Worm (Caenorhabditis elegans) whole organism, L1 larva: ENCODE results near the gene F40F8.5.
A peak's percentile ranks its signal among the peaks of the same experiment; 100 is the strongest.

ENCODE experiments used
- C16A3.4 ChIP-seq: fragments of 150-350 bp; optimal IDR thresholded peaks from 2 replicates; lab custom pipeline; 2014; ENCODE audit warnings: missing biosample characterization, missing genetic modification characterization
- aly-2 ChIP-seq: fragments of 150-350 bp; optimal IDR thresholded peaks from 2 replicates; lab custom pipeline; 2014; ENCODE audit warnings: missing biosample characterization, missing genetic modification characterization
- ama-1 ChIP-seq: fragments of 150-350 bp; optimal IDR thresholded peaks from 2 replicates; lab custom pipeline; 2014
- ceh-8 ChIP-seq: fragments of 200-800 bp; sonication (Bioruptor generic); optimal IDR thresholded peaks from 2 replicates; lab custom pipeline; 2018; ENCODE audit warnings: mild to moderate bottlenecking, missing genetic modification characterization, moderate library complexity, missing compliant biosample characterization
- ceh-82 ChIP-seq, 3 experiments: fragments of 150-350 bp in 1 of 3; sonication (generic microtip) in 2 of 3; optimal IDR thresholded peaks; 2 replicates each; lab custom pipeline; 2014 to 2017; ENCODE audit warnings: missing biosample characterization in 3 of 3, missing genetic modification characterization in 3 of 3
- ceh-88 ChIP-seq: fragments of 200-800 bp; sonication (Bioruptor generic); IDR thresholded peaks from 2 replicates; pipeline ENCODE4 v1.3.6; 2022; ENCODE audit warnings: missing genetic modification characterization, missing compliant biosample characterization
- ces-1 ChIP-seq: fragments of 150-350 bp; optimal IDR thresholded peaks from 2 replicates; lab custom pipeline; 2014; ENCODE audit warnings: missing biosample characterization, missing genetic modification reagents, missing genetic modification characterization
- dpl-1 ChIP-seq, 3 experiments: fragments of 150-350 bp in 2 of 3; sonication (generic microtip) in 1 of 3; optimal IDR thresholded peaks; 2 replicates each; lab custom pipeline; 2014 to 2017; ENCODE audit warnings: missing biosample characterization in 3 of 3, missing genetic modification characterization in 3 of 3, missing genetic modification reagents in 3 of 3
- dsc-1 ChIP-seq: sonication (generic microtip); optimal IDR thresholded peaks from 2 replicates; lab custom pipeline; 2016; ENCODE audit warnings: mild to moderate bottlenecking, missing genetic modification characterization, missing compliant biosample characterization
- efl-1 ChIP-seq, 4 experiments: fragments of 150-350 bp; optimal IDR thresholded peaks in 3 of 4; peaks in 1 of 4; 1 replicate in 1 of 4; 2 replicates in 3 of 4; lab custom pipeline; 2014; ENCODE audit warnings: missing biosample characterization in 2 of 4, missing genetic modification characterization in 2 of 4, missing genetic modification reagents in 2 of 4
- efl-3 ChIP-seq: fragments of 200-800 bp; sonication (Bioruptor generic); optimal IDR thresholded peaks from 2 replicates; lab custom pipeline; 2018; ENCODE audit warnings: mild to moderate bottlenecking, missing genetic modification characterization, missing compliant biosample characterization
- egl-13 ChIP-seq: sonication (generic microtip); optimal IDR thresholded peaks from 2 replicates; lab custom pipeline; 2016; ENCODE audit warnings: missing genotype, missing genetic modification reagents, missing genetic modification characterization, missing compliant biosample characterization
- egl-27 ChIP-seq, 2 experiments: fragments of 150-350 bp in 1 of 2; sonication (generic microtip); optimal IDR thresholded peaks; 3 replicates each; lab custom pipeline; 2017 to 2018; ENCODE audit warnings: missing biosample characterization in 2 of 2, missing genetic modification characterization in 2 of 2, missing genetic modification reagents in 2 of 2
- elt-3 ChIP-seq, 6 experiments: fragments of 150-350 bp in 1 of 6; sonication (generic microtip); optimal IDR thresholded peaks; 2 replicates each; lab custom pipeline; 2017 to 2018; ENCODE audit warnings: missing biosample characterization in 6 of 6, missing genetic modification characterization in 6 of 6, inconsistent platforms in 1 of 6
- ets-5 ChIP-seq: fragments of 200-800 bp; sonication (Bioruptor generic); IDR thresholded peaks from 2 replicates; pipeline ENCODE4 v1.3.6; 2022; ENCODE audit warnings: missing genetic modification characterization, missing compliant biosample characterization
- fkh-4 ChIP-seq: sonication (generic microtip); optimal IDR thresholded peaks from 2 replicates; lab custom pipeline; 2016; ENCODE audit warnings: missing compliant biosample characterization, missing genetic modification characterization, borderline replicate concordance
- fos-1 ChIP-seq: fragments of 150-350 bp; optimal IDR thresholded peaks from 2 replicates; lab custom pipeline; 2014; ENCODE audit warnings: missing biosample characterization, missing genetic modification characterization
- grh-1 ChIP-seq: fragments of 200-800 bp; sonication (Bioruptor generic); IDR thresholded peaks from 2 replicates; pipeline ENCODE4 v1.3.6; 2022; ENCODE audit warnings: missing genetic modification reagents, missing genetic modification characterization, missing compliant biosample characterization
- hpl-2 ChIP-seq: fragments of 150-350 bp; optimal IDR thresholded peaks from 2 replicates; lab custom pipeline; 2014; ENCODE audit warnings: missing biosample characterization, missing genetic modification reagents, missing genetic modification characterization
- lin-14 ChIP-seq: fragments of 200-800 bp; sonication (Bioruptor generic); optimal IDR thresholded peaks from 2 replicates; lab custom pipeline; 2018; ENCODE audit warnings: mild to moderate bottlenecking, missing genetic modification characterization, moderate library complexity, missing compliant biosample characterization
- lin-15B ChIP-seq: fragments of 150-350 bp; sonication (generic microtip); optimal IDR thresholded peaks from 3 replicates; lab custom pipeline; 2014; ENCODE audit warnings: missing biosample characterization, missing genetic modification characterization
- lin-35 ChIP-seq, 2 experiments: fragments of 150-350 bp; optimal IDR thresholded peaks; 2 replicates each; lab custom pipeline; 2014; ENCODE audit warnings: missing biosample characterization in 2 of 2, missing genetic modification characterization in 2 of 2, missing genetic modification reagents in 2 of 2
- lin-39 ChIP-seq: fragments of 150-350 bp; optimal IDR thresholded peaks from 2 replicates; lab custom pipeline; 2014; ENCODE audit warnings: missing biosample characterization, missing genetic modification reagents, missing genetic modification characterization
- mef-2 ChIP-seq: fragments of 150-350 bp; optimal IDR thresholded peaks from 2 replicates; lab custom pipeline; 2014; ENCODE audit warnings: missing biosample characterization, missing genetic modification characterization
- mep-1 ChIP-seq: fragments of 150-350 bp; optimal IDR thresholded peaks from 2 replicates; lab custom pipeline; 2014; ENCODE audit warnings: missing biosample characterization, missing genetic modification characterization
- nhr-11 ChIP-seq: fragments of 150-350 bp; optimal IDR thresholded peaks from 2 replicates; lab custom pipeline; 2014; ENCODE audit warnings: missing biosample characterization, missing genetic modification characterization
- nhr-12 ChIP-seq: sonication (generic microtip); optimal IDR thresholded peaks from 2 replicates; lab custom pipeline; 2017; ENCODE audit warnings: missing biosample characterization, missing genetic modification characterization
- nhr-19 ChIP-seq: fragments of 200-800 bp; sonication (Bioruptor generic); conservative IDR thresholded peaks from 2 replicates; pipeline ENCODE4 v1.3.6; 2022; ENCODE audit warnings: missing genetic modification characterization, missing compliant biosample characterization
- nhr-20 ChIP-seq: sonication (generic microtip); optimal IDR thresholded peaks from 2 replicates; lab custom pipeline; 2016; ENCODE audit warnings: mild to moderate bottlenecking, missing genetic modification characterization, missing compliant biosample characterization
- nhr-28 ChIP-seq: fragments of 150-350 bp; optimal IDR thresholded peaks from 2 replicates; lab custom pipeline; 2014; ENCODE audit warnings: missing biosample characterization, missing genetic modification characterization
- nhr-47 ChIP-seq: sonication (generic microtip); optimal IDR thresholded peaks from 2 replicates; lab custom pipeline; 2016; ENCODE audit warnings: mild to moderate bottlenecking, missing genetic modification characterization, moderate library complexity, missing compliant biosample characterization
- nhr-76 ChIP-seq: sonication (generic microtip); optimal IDR thresholded peaks from 2 replicates; lab custom pipeline; 2017; ENCODE audit warnings: missing biosample characterization, missing genetic modification characterization
- nhr-84 ChIP-seq: sonication (generic microtip); optimal IDR thresholded peaks from 2 replicates; lab custom pipeline; 2017; ENCODE audit warnings: missing biosample characterization, missing genetic modification characterization
- nhr-85 ChIP-seq: sonication (generic microtip); peaks from one replicate; lab custom pipeline; 2016; ENCODE audit warnings: missing genetic modification characterization, inconsistent platforms, missing compliant biosample characterization
- pag-3 ChIP-seq: sonication (generic microtip); optimal IDR thresholded peaks from 2 replicates; lab custom pipeline; 2017; ENCODE audit warnings: missing genetic modification characterization, mild to moderate bottlenecking, missing compliant biosample characterization, antibody characterized with exemption, borderline replicate concordance; ENCODE audit not compliant: insufficient read depth
- pqm-1 ChIP-seq: sonication (generic microtip); optimal IDR thresholded peaks from 3 replicates; lab custom pipeline; 2017; ENCODE audit warnings: missing biosample characterization, missing genetic modification characterization
- snu-23 ChIP-seq: sonication (generic microtip); optimal IDR thresholded peaks from 2 replicates; lab custom pipeline; 2016; ENCODE audit warnings: missing genetic modification characterization, missing compliant biosample characterization
- sox-4 ChIP-seq: sonication (generic microtip); optimal IDR thresholded peaks from 2 replicates; lab custom pipeline; 2016; ENCODE audit warnings: missing genetic modification characterization, missing compliant biosample characterization
- sptf-1 ChIP-seq: fragments of 150-350 bp; optimal IDR thresholded peaks from 2 replicates; lab custom pipeline; 2014; ENCODE audit warnings: missing biosample characterization, missing genetic modification characterization
- swsn-7 ChIP-seq: sonication (generic microtip); optimal IDR thresholded peaks from 2 replicates; lab custom pipeline; 2016; ENCODE audit warnings: missing genetic modification characterization, missing compliant biosample characterization
- unc-130 ChIP-seq: fragments of 150-350 bp; optimal IDR thresholded peaks from 2 replicates; lab custom pipeline; 2017; ENCODE audit warnings: missing biosample characterization, missing genetic modification characterization, inconsistent platforms
- unc-62 ChIP-seq: fragments of 150-350 bp; optimal IDR thresholded peaks from 2 replicates; lab custom pipeline; 2014; ENCODE audit warnings: missing biosample characterization, missing genetic modification reagents, missing genetic modification characterization
- unc-86 ChIP-seq: sonication (generic microtip); optimal IDR thresholded peaks from 2 replicates; lab custom pipeline; 2016; ENCODE audit warnings: missing genetic modification characterization, missing compliant biosample characterization
- vab-15 ChIP-seq: sonication (generic microtip); optimal IDR thresholded peaks from 2 replicates; lab custom pipeline; 2017; ENCODE audit warnings: missing genotype, mild to moderate bottlenecking, missing genetic modification characterization, missing compliant biosample characterization
- xbp-1 ChIP-seq: sonication (generic microtip); optimal IDR thresholded peaks from 2 replicates; lab custom pipeline; 2016; ENCODE audit warnings: missing genetic modification characterization, missing compliant biosample characterization
- ztf-4 ChIP-seq: fragments of 150-350 bp; optimal IDR thresholded peaks from 2 replicates; lab custom pipeline; 2014; ENCODE audit warnings: missing biosample characterization, missing genetic modification characterization

Gene F40F8.5

ce11 chrII:11129517-11129916 is 5.2 kb downstream of the F40F8.5 start, which contains the start of gene F40F8.12:
Gene F40F8.12 (plus strand): TSS chrII:11129817.
- TF ChIP-seq C16A3.4 = no peak
- TF ChIP-seq nhr-76 (tag; lab: Kevin White, UChicago) = no peak
- TF ChIP-seq ets-5 = no peak
- no peak for TF ChIP-seq dpl-1 (GFP tag; optimal IDR thresholded peaks at IDR 0.05; lab: Kevin White, UChicago)
- TF ChIP-seq sox-4 (tag; lab: Kevin White, UChicago) = no peak
- TF ChIP-seq ztf-4 (tag; lab: Kevin White, UChicago) = no peak
- no peak for TF ChIP-seq ceh-82 (tag; optimal IDR thresholded peaks at IDR 0.05; lab: Kevin White, UChicago)
- TF ChIP-seq swsn-7 (tag; lab: Kevin White, UChicago) = no peak

ce11 chrII:11128989-11129388 is 5.7 kb downstream of the F40F8.5 start, which contains the start of gene F40F8.3:
Gene F40F8.3 (plus strand): TSS chrII:11129289.
- TF ChIP-seq ceh-88 (GFP tag; lab: Robert Waterston, UW) (no peak), pqm-1 (tag; lab: Kevin White, UChicago) (no peak), nhr-11 (tag; lab: Kevin White, UChicago) (no peak), grh-1 (no peak), dsc-1 (no peak), ets-5 (no peak), C16A3.4 (no peak), ceh-8 (no peak), lin-39 (tag; lab: Kevin White, UChicago) (no peak), unc-62 (GFP tag; lab: Kevin White, UChicago) (no peak), unc-130 (no peak)

ce11 chrII:11127364-11127763 is 7.4 kb downstream of the F40F8.5 start, which contains the start of gene F40F8.1:
Gene F40F8.1 (plus strand): TSS chrII:11127664.
- TF ChIP-seq nhr-28 (no peak), sptf-1 (tag; lab: Kevin White, UChicago) (no peak), egl-13 (tag; lab: Kevin White, UChicago) (no peak), unc-130 (no peak), efl-3 (GFP tag; lab: Kevin White, UChicago) (no peak), dsc-1 (no peak), ceh-8 (no peak), nhr-47 (tag; lab: Kevin White, UChicago) (no peak), aly-2 (no peak), mep-1 (tag; lab: Kevin White, UChicago) (no peak), pag-3 (no peak), mef-2 (no peak)
- TF ChIP-seq, all 84 proteins: peak for 0

ce11 chrII:11126312-11127000 is 8.3 kb downstream of the F40F8.5 start, which contains the start of the genes rps-9 and lsm-1:
Gene rps-9 (minus strand): TSS chrII:11126362.
Gene lsm-1 (plus strand): TSS chrII:11126950.
- TF ChIP-seq nhr-19 (GFP tag; lab: Robert Waterston, UW) (peak; percentile 55), lin-14 (GFP tag; lab: Kevin White, UChicago) (peak; percentile 77), nhr-12 (tag; lab: Kevin White, UChicago) (no peak), elt-3 (tag; optimal IDR thresholded peaks at IDR 0.05; lab: Kevin White, UChicago) (peak in 1 of 6 experiments; percentile 37), swsn-7 (tag; lab: Kevin White, UChicago) (peak; percentile 68), nhr-85 (tag; lab: Kevin White, UChicago) (no peak), fkh-4 (tag; lab: Kevin White, UChicago) (no peak), unc-130 (peak; percentile 33), nhr-84 (no peak), ceh-82 (tag; optimal IDR thresholded peaks at IDR 0.05; lab: Kevin White, UChicago) (peak; percentile 43 to 84 (median 63)), unc-86 (peak; percentile 22), vab-15 (tag; lab: Kevin White, UChicago) (no peak), snu-23 (GFP tag; lab: Kevin White, UChicago) (peak; percentile 67), xbp-1 (tag; lab: Kevin White, UChicago) (peak; percentile 52), ets-5 (no peak), ama-1 (no peak), ceh-88 (GFP tag; lab: Robert Waterston, UW) (no peak), egl-27 (tag; optimal IDR thresholded peaks at IDR 0.05; lab: Kevin White, UChicago) (no peak), hpl-2 (GFP tag; lab: Kevin White, UChicago) (no peak), nhr-20 (peak; percentile 63), mef-2 (no peak), ces-1 (no peak), aly-2 (no peak), lin-35 (GFP tag; optimal IDR thresholded peaks at IDR 0.05; lab: Kevin White, UChicago) (peak; percentile 84 to 87), lin-15B (tag; lab: Kevin White, UChicago) (peak; percentile 10), efl-1 (optimal IDR thresholded peaks at IDR 0.05; lab: Kevin White, UChicago) (peak; percentile 83 to 85), efl-1 (GFP tag; optimal IDR thresholded peaks at IDR 0.05 in 1 of 2; lab: Kevin White, UChicago) (peak; percentile 78 to 97), grh-1 (no peak), fos-1 (peak; percentile 42)
